Fruit fly (Drosophila melanogaster) whole organism, embryonic: Measurements from ENCODE around the gene Trim9.

ENCODE experiments used
- Ada2b ChIP-seq: fragments of 200-800 bp; sonication (Bioruptor generic); IDR thresholded peaks from 2 replicates; pipeline ENCODE4 v1.3.6; 2022; ENCODE audit warnings: missing biosample characterization, missing genetic modification characterization
- Awh ChIP-seq: fragments of 200-800 bp; sonication (Bioruptor generic); IDR thresholded peaks from 2 replicates; pipeline ENCODE4, ENCODE4 v1.3.6; 2022; ENCODE audit warnings: missing biosample characterization, missing genetic modification characterization
- B-H1 ChIP-seq: fragments of 200-800 bp; sonication (Bioruptor generic); IDR thresholded peaks from 3 replicates; pipeline ENCODE4 v1.3.6; 2022; ENCODE audit warnings: missing biosample characterization, missing genetic modification characterization
- B-H2 ChIP-seq: fragments of 200-800 bp; sonication (Bioruptor generic); optimal IDR thresholded peaks from 2 replicates; lab custom pipeline; 2018; ENCODE audit warnings: missing biosample characterization, mild to moderate bottlenecking, missing genetic modification characterization
- Bdp1 ChIP-seq: fragments of 200-800 bp; sonication (Bioruptor generic); optimal IDR thresholded peaks from 3 replicates; lab custom pipeline; 2016; ENCODE audit warnings: missing biosample characterization, missing genetic modification characterization
- CG1024 ChIP-seq: fragments of 200-800 bp; sonication (Bioruptor generic); IDR thresholded peaks from 2 replicates; pipeline ENCODE4 v1.3.6; 2022; ENCODE audit warnings: missing biosample characterization, missing genetic modification characterization
- CG10979 ChIP-seq: fragments of 200-800 bp; sonication (Bioruptor generic); optimal IDR thresholded peaks from 2 replicates; lab custom pipeline; 2018; ENCODE audit warnings: missing biosample characterization, mild to moderate bottlenecking, missing genetic modification characterization, moderate library complexity
- CG11398 ChIP-seq: fragments of 200-800 bp; sonication (Bioruptor generic); optimal IDR thresholded peaks from 2 replicates; lab custom pipeline; 2016; ENCODE audit warnings: missing biosample characterization, missing genetic modification characterization
- CG11723 ChIP-seq: fragments of 200-800 bp; sonication (Bioruptor generic); optimal IDR thresholded peaks from 2 replicates; lab custom pipeline; 2017; ENCODE audit warnings: missing biosample characterization, mild to moderate bottlenecking, missing genetic modification characterization
- CG15696 ChIP-seq: fragments of 200-800 bp; sonication (Bioruptor generic); optimal IDR thresholded peaks from 2 replicates; lab custom pipeline; 2019; ENCODE audit warnings: missing biosample characterization, mild to moderate bottlenecking, missing genetic modification characterization, moderate library complexity
- CG1603 ChIP-seq: fragments of 200-800 bp; sonication (Bioruptor generic); optimal IDR thresholded peaks from 2 replicates; lab custom pipeline; 2019; ENCODE audit warnings: missing biosample characterization, mild to moderate bottlenecking, missing genetic modification characterization, moderate library complexity
- CG17829 ChIP-seq: fragments of 200-800 bp; optimal IDR thresholded peaks from 2 replicates; lab custom pipeline; 2019; ENCODE audit warnings: missing biosample characterization, mild to moderate bottlenecking, missing genetic modification characterization, moderate library complexity
- CG17912 ChIP-seq: fragments of 200-800 bp; sonication (Bioruptor generic); optimal IDR thresholded peaks from 2 replicates; lab custom pipeline; 2018; ENCODE audit warnings: missing biosample characterization, mild to moderate bottlenecking, missing genetic modification characterization
- CG18262 ChIP-seq: fragments of 200-800 bp; optimal IDR thresholded peaks from 3 replicates; lab custom pipeline; 2019; ENCODE audit warnings: missing biosample characterization, mild to moderate bottlenecking, missing genetic modification characterization, moderate library complexity
- CG18599 ChIP-seq: fragments of 200-800 bp; sonication (Bioruptor generic); optimal IDR thresholded peaks from 3 replicates; lab custom pipeline; 2017; ENCODE audit warnings: missing biosample characterization, missing genetic modification characterization, mild to moderate bottlenecking, moderate library complexity, missing genetic modification reagents
- CG5180 ChIP-seq: fragments of 200-800 bp; sonication (Bioruptor generic); optimal IDR thresholded peaks from 3 replicates; lab custom pipeline; 2017; ENCODE audit warnings: missing biosample characterization, missing genetic modification characterization, mild to moderate bottlenecking, moderate library complexity, missing genetic modification reagents
- CG8281 ChIP-seq: fragments of 200-800 bp; sonication (Bioruptor generic); optimal IDR thresholded peaks from 2 replicates; lab custom pipeline; 2018; ENCODE audit warnings: missing biosample characterization, mild to moderate bottlenecking, missing genetic modification characterization, moderate library complexity
- CG8359 ChIP-seq: fragments of 200-800 bp; sonication (Bioruptor generic); optimal IDR thresholded peaks from 2 replicates; lab custom pipeline; 2017; ENCODE audit warnings: missing biosample characterization, mild to moderate bottlenecking, missing genetic modification characterization, borderline replicate concordance
- CG8944 ChIP-seq: fragments of 200-800 bp; sonication (Bioruptor generic); optimal IDR thresholded peaks from 3 replicates; lab custom pipeline; 2016; ENCODE audit warnings: missing biosample characterization, missing genetic modification characterization
- CG9437 ChIP-seq: fragments of 200-800 bp; sonication (Bioruptor generic); optimal IDR thresholded peaks from 2 replicates; lab custom pipeline; 2018; ENCODE audit warnings: missing biosample characterization, mild to moderate bottlenecking, missing genetic modification characterization
- CG9876 ChIP-seq: fragments of 200-800 bp; sonication (Bioruptor generic); optimal IDR thresholded peaks from 2 replicates; lab custom pipeline; 2016; ENCODE audit warnings: missing biosample characterization, missing genetic modification characterization
- Dad ChIP-seq: fragments of 200-800 bp; sonication (Bioruptor generic); optimal IDR thresholded peaks from 3 replicates; lab custom pipeline; 2016; ENCODE audit warnings: missing biosample characterization, missing genetic modification characterization
- Dfd ChIP-seq, 2 experiments: fragments of >200 bp; optimal IDR thresholded peaks; 2 replicates each; lab custom pipeline; 2017; ENCODE audit warnings: missing biosample characterization in 2 of 2, missing genetic modification characterization in 2 of 2
- Dll ChIP-seq: fragments of 200-800 bp; sonication (Bioruptor generic); IDR thresholded peaks from 4 replicates; pipeline ENCODE4 v1.3.6; 2022; ENCODE audit warnings: missing biosample characterization, missing genetic modification characterization; ENCODE audit not compliant: partially characterized antibody
- Ets97D ChIP-seq: fragments of 200-800 bp; sonication (Bioruptor generic); optimal IDR thresholded peaks from 3 replicates; lab custom pipeline; 2016; ENCODE audit warnings: missing biosample characterization, missing genetic modification characterization
- Fer2 ChIP-seq: fragments of 200-800 bp; sonication (Bioruptor generic); optimal IDR thresholded peaks from 2 replicates; lab custom pipeline; 2018; ENCODE audit warnings: missing biosample characterization, mild to moderate bottlenecking, missing genetic modification characterization, moderate library complexity
- MESR4 ChIP-seq: fragments of 200-800 bp; sonication (Bioruptor generic); optimal IDR thresholded peaks from 2 replicates; lab custom pipeline; 2018; ENCODE audit warnings: missing biosample characterization, mild to moderate bottlenecking, missing genetic modification characterization, moderate library complexity
- MTF-1 ChIP-seq: fragments of 200-800 bp; sonication (Bioruptor generic); optimal IDR thresholded peaks from 2 replicates; lab custom pipeline; 2018; ENCODE audit warnings: missing biosample characterization, mild to moderate bottlenecking, missing genetic modification characterization, borderline replicate concordance
- Poxn ChIP-seq: fragments of 200-800 bp; sonication (Bioruptor generic); IDR thresholded peaks from 2 replicates; pipeline ENCODE4 v1.3.6; 2022; ENCODE audit warnings: missing biosample characterization, missing genetic modification characterization
- Rfx ChIP-seq: fragments of 200-800 bp; sonication (Bioruptor generic); IDR thresholded peaks from 2 replicates; pipeline ENCODE4 v1.3.6; 2022; ENCODE audit warnings: missing biosample characterization, missing genetic modification characterization
- Rx ChIP-seq: fragments of 200-800 bp; sonication (Bioruptor generic); IDR thresholded peaks from 2 replicates; pipeline ENCODE4 v1.3.6; 2022; ENCODE audit warnings: missing biosample characterization, missing genetic modification characterization
- Vsx1 ChIP-seq: fragments of 200-800 bp; sonication (Bioruptor generic); optimal IDR thresholded peaks from 2 replicates; lab custom pipeline; 2017; ENCODE audit warnings: missing biosample characterization, mild to moderate bottlenecking, missing genetic modification characterization, missing genetic modification reagents
- ase ChIP-seq: fragments of 200-800 bp; sonication (Bioruptor generic); IDR thresholded peaks from 3 replicates; pipeline ENCODE4 v1.3.6; 2022; ENCODE audit warnings: missing biosample characterization, missing genetic modification characterization
- ato ChIP-seq: fragments of 200-800 bp; sonication (Bioruptor generic); IDR thresholded peaks from 2 replicates; pipeline ENCODE4 v1.3.6; 2022; ENCODE audit warnings: missing biosample characterization, missing genetic modification characterization; ENCODE audit not compliant: partially characterized antibody
- az2 ChIP-seq: fragments of 200-800 bp; sonication (Bioruptor generic); optimal IDR thresholded peaks from 3 replicates; lab custom pipeline; 2016; ENCODE audit warnings: missing biosample characterization, missing genetic modification characterization
- bbx ChIP-seq: fragments of 200-800 bp; sonication (Bioruptor generic); IDR thresholded peaks from 2 replicates; pipeline ENCODE4 v1.3.6; 2022; ENCODE audit warnings: missing biosample characterization, missing genetic modification characterization; ENCODE audit not compliant: partially characterized antibody
- cad ChIP-seq: fragments of >200 bp; optimal IDR thresholded peaks from 2 replicates; lab custom pipeline; 2017; ENCODE audit warnings: missing biosample characterization, missing genetic modification characterization
- dimm ChIP-seq: fragments of 200-800 bp; sonication (Bioruptor generic); IDR thresholded peaks from 2 replicates; pipeline ENCODE4 v1.3.6; 2022; ENCODE audit warnings: missing biosample characterization, missing genetic modification characterization
- fu2 ChIP-seq: fragments of 200-800 bp; sonication (Bioruptor generic); optimal IDR thresholded peaks from 2 replicates; lab custom pipeline; 2016; ENCODE audit warnings: missing biosample characterization, missing genetic modification characterization
- gsb-n ChIP-seq: fragments of 200-800 bp; sonication (Bioruptor generic); optimal IDR thresholded peaks from 3 replicates; lab custom pipeline; 2018; ENCODE audit warnings: missing biosample characterization, mild to moderate bottlenecking, missing genetic modification characterization
- insv ChIP-seq, 2 experiments: fragments of 200-800 bp; sonication (Bioruptor generic); optimal IDR thresholded peaks; 3 replicates each; lab custom pipeline; 2016 to 2018; ENCODE audit warnings: missing biosample characterization in 2 of 2, missing genetic modification characterization in 2 of 2
- kah ChIP-seq: fragments of 200-800 bp; sonication (Bioruptor generic); optimal IDR thresholded peaks from 2 replicates; lab custom pipeline; 2018; ENCODE audit warnings: missing biosample characterization, mild to moderate bottlenecking, missing genetic modification characterization
- ken ChIP-seq: fragments of 200-800 bp; sonication (Bioruptor generic); IDR thresholded peaks from 3 replicates; pipeline ENCODE4 v1.3.6; 2022; ENCODE audit warnings: missing biosample characterization, missing genetic modification characterization
- knrl ChIP-seq: fragments of 200-800 bp; sonication (Bioruptor generic); IDR thresholded peaks from 3 replicates; pipeline ENCODE4 v1.3.6; 2022; ENCODE audit warnings: missing biosample characterization, missing genetic modification characterization; ENCODE audit not compliant: partially characterized antibody
- pum ChIP-seq: fragments of 200-800 bp; sonication (Bioruptor generic); optimal IDR thresholded peaks from 2 replicates; lab custom pipeline; 2016; ENCODE audit warnings: missing biosample characterization, missing genetic modification characterization
- pzg ChIP-seq: fragments of 200-800 bp; sonication (Bioruptor generic); optimal IDR thresholded peaks from 3 replicates; lab custom pipeline; 2018; ENCODE audit warnings: missing biosample characterization, mild to moderate bottlenecking, missing genetic modification characterization, moderate library complexity
- run ChIP-seq: fragments of 200-800 bp; sonication (Bioruptor generic); optimal IDR thresholded peaks from 3 replicates; lab custom pipeline; 2018; ENCODE audit warnings: missing biosample characterization, mild to moderate bottlenecking, missing genetic modification characterization
- salm ChIP-seq: fragments of 200-800 bp; sonication (Bioruptor generic); optimal IDR thresholded peaks from 2 replicates; lab custom pipeline; 2018; ENCODE audit warnings: missing biosample characterization, mild to moderate bottlenecking, missing genetic modification characterization
- sens-2 ChIP-seq: fragments of 200-800 bp; sonication (Bioruptor generic); IDR thresholded peaks from 2 replicates; pipeline ENCODE4 v1.3.6; 2022; ENCODE audit warnings: missing biosample characterization, missing genetic modification characterization
- stc ChIP-seq: fragments of 200-800 bp; sonication (Bioruptor generic); IDR thresholded peaks from 2 replicates; pipeline ENCODE4 v1.3.6; 2022; ENCODE audit warnings: missing biosample characterization, missing genetic modification characterization
- vfl ChIP-seq: fragments of 200-800 bp; sonication (Bioruptor generic); optimal IDR thresholded peaks from 2 replicates; lab custom pipeline; 2016; ENCODE audit warnings: missing biosample characterization, missing genetic modification characterization
- vvl ChIP-seq: fragments of 200-800 bp; sonication (Bioruptor generic); IDR thresholded peaks from 2 replicates; pipeline ENCODE4 v1.3.6; 2022; ENCODE audit warnings: missing biosample characterization, missing genetic modification characterization

The Trim9 gene

dm6 chr2L:10504895-10505294 is 39.8 kb upstream of the Trim9 start (continued):
- TF ChIP-seq salm (no peak), cad (no peak), Bdp1 (GFP tag; lab: Kevin White, UChicago) (no peak), Ada2b (GFP tag; lab: Robert Waterston, UW) (no peak), Dfd (GFP tag; optimal IDR thresholded peaks at IDR 0.05; lab: Kevin White, UChicago) (no peak), B-H2 (no peak), ato (GFP tag; lab: Robert Waterston, UW) (no peak), vvl (GFP tag; lab: Robert Waterston, UW) (peak; percentile 18; the same call in 1 of the 2 replicates), knrl (GFP tag; lab: Robert Waterston, UW) (no peak), Awh (GFP tag; lab: Robert Waterston, UW) (no peak), CG5180 (GFP tag; lab: Kevin White, UChicago) (peak; percentile 3), MTF-1 (GFP tag; lab: Kevin White, UChicago) (peak; percentile 65), CG15696 (peak; percentile 81), Fer2 (tag; lab: Kevin White, UChicago) (no peak), pum (GFP tag; lab: Kevin White, UChicago) (no peak), Dll (GFP tag; lab: Robert Waterston, UW) (no peak), CG11723 (peak; percentile 27), CG17829 (tag; lab: Kevin White, UChicago) (no peak), CG18262 (peak; percentile 24), CG8281 (tag; lab: Kevin White, UChicago) (no peak), CG1603 (peak; percentile 40), fu2 (GFP tag; lab: Kevin White, UChicago) (no peak), CG17912 (GFP tag; lab: Kevin White, UChicago) (no peak), gsb-n (no peak), vfl (no peak), sens-2 (GFP tag; lab: Robert Waterston, UW) (no peak), bbx (GFP tag; lab: Robert Waterston, UW) (no peak), CG10979 (tag; lab: Kevin White, UChicago) (peak; percentile 12), dimm (GFP tag; lab: Robert Waterston, UW) (no peak), Ets97D (GFP tag; lab: Kevin White, UChicago) (no peak), CG9437 (GFP tag; lab: Kevin White, UChicago) (no peak), CG11398 (GFP tag; lab: Kevin White, UChicago) (no peak), ase (no peak), insv (GFP tag; optimal IDR thresholded peaks at IDR 0.05; lab: Kevin White, UChicago) (no peak), CG1024 (GFP tag; lab: Robert Waterston, UW) (no peak), Dad (GFP tag; lab: Kevin White, UChicago) (no peak), CG9876 (GFP tag; lab: Kevin White, UChicago) (no peak), ken (no peak), kah (GFP tag; lab: Kevin White, UChicago) (no peak), az2 (GFP tag; lab: Kevin White, UChicago) (no peak), stc (GFP tag; lab: Robert Waterston, UW) (no peak), Vsx1 (peak; percentile 24), run (no peak), CG18599 (GFP tag; lab: Kevin White, UChicago) (no peak), Rfx (no peak; the same call in 1 of the 2 replicates), MESR4 (GFP tag; lab: Kevin White, UChicago) (no peak), Poxn (no peak), B-H1 (GFP tag; lab: Robert Waterston, UW) (no peak), CG8944 (GFP tag; lab: Kevin White, UChicago) (no peak), CG8359 (GFP tag; lab: Kevin White, UChicago) (no peak), pzg (GFP tag; lab: Kevin White, UChicago) (no peak), Rx (GFP tag; lab: Robert Waterston, UW) (no peak)
